Worm (Caenorhabditis elegans) whole organism, L2 larva: Measurements from ENCODE around the gene lyst-1.

ENCODE experiments used
- alr-1 ChIP-seq: fragments of 150-350 bp; optimal IDR thresholded peaks from 2 replicates; lab custom pipeline; 2014; ENCODE audit warnings: missing biosample characterization, missing genetic modification characterization
- nhr-23 ChIP-seq: fragments of 150-350 bp; optimal IDR thresholded peaks from 2 replicates; lab custom pipeline; 2014; ENCODE audit warnings: missing biosample characterization, missing genetic modification reagents, missing genetic modification characterization

- TF ChIP-seq alr-1 (tag; lab: Kevin White, UChicago) (no peak), nhr-23 (tag; lab: Kevin White, UChicago) (no peak)
Measured at ce11 chrX:12114024-12114423, 26.9 kb downstream of the lyst-1 start, which contains the start of gene lgc-15.
